Fruit fly (Drosophila melanogaster) whole organism, embryonic: ENCODE data around the gene Targ2.

Source experiments
- CG16779 ChIP-seq: fragments of 200-800 bp; sonication (Bioruptor generic); IDR thresholded peaks from 2 replicates; pipeline ENCODE4 v1.3.6; 2022; ENCODE audit warnings: missing biosample characterization, missing genetic modification characterization
- Hsf ChIP-seq: fragments of 200-800 bp; sonication (Bioruptor generic); optimal IDR thresholded peaks from 3 replicates; lab custom pipeline; 2016; ENCODE audit warnings: missing biosample characterization, missing genetic modification characterization

- TF ChIP-seq Hsf (GFP tag; lab: Kevin White, UChicago) (no peak), CG16779 (GFP tag; lab: Robert Waterston, UW) (no peak)
Measured at dm6 chr3L:21219160-21219559, 16.1 kb upstream of the Targ2 start.
